Fruit fly (Drosophila melanogaster): ENCODE measurements around the gene Hsp27.

The Hsp27 gene

dm6 chr3L:9383345-9384075, at the start of gene Hsp27:
Hsp27 (plus strand) TSS chr3L:9384063.
- TF ChIP-seq Atf6 (GFP tag; IDR thresholded peaks at IDR 0.05): peak; percentile 97
- TF ChIP-seq nerfin-2 (GFP tag; IDR thresholded peaks at IDR 0.05; ENCODE audit: partially characterized antibody): peak; percentile 48; the same call in 1 of the 2 replicates
- TF ChIP-seq ERR (GFP tag; optimal IDR thresholded peaks at IDR 0.05): peak; percentile 89
- peak; percentile 99 for TF ChIP-seq CG30403 (GFP tag; optimal IDR thresholded peaks at IDR 0.05)
- peak; percentile 97 for TF ChIP-seq CG18764 (GFP tag; optimal IDR thresholded peaks at IDR 0.05)
- TF ChIP-seq CG8388 (GFP tag; optimal IDR thresholded peaks at IDR 0.05): peak; percentile 97
- TF ChIP-seq pb (GFP tag; optimal IDR thresholded peaks at IDR 0.05): peak; percentile 91
- peak; percentile 97 for TF ChIP-seq Hsf (GFP tag; optimal IDR thresholded peaks at IDR 0.05)
- TF ChIP-seq Opbp (GFP tag; IDR thresholded peaks at IDR 0.05; ENCODE audit: partially characterized antibody): 0 out of 3 replicates have a peak, but pooled peaks have one; percentile 50
- TF ChIP-seq Tbp (GFP tag; optimal IDR thresholded peaks at IDR 0.05): no peak
- peak; percentile 97 for TF ChIP-seq danr (GFP tag; IDR thresholded peaks at IDR 0.05)
- peak; percentile 94 for TF ChIP-seq MTF-1 (GFP tag; optimal IDR thresholded peaks at IDR 0.05; ENCODE audit: borderline replicate concordance)
- peak; percentile 99 for TF ChIP-seq Sox102F (GFP tag; optimal IDR thresholded peaks at IDR 0.05)
- TF ChIP-seq CG14710 (tag; optimal IDR thresholded peaks at IDR 0.05): peak; percentile 97
- TF ChIP-seq pum (GFP tag; optimal IDR thresholded peaks at IDR 0.05): peak; percentile 94
- TF ChIP-seq HLH4C (GFP tag; IDR thresholded peaks at IDR 0.05; ENCODE audit: partially characterized antibody): no peak
- TF ChIP-seq Hr39 (optimal IDR thresholded peaks at IDR 0.05): no peak
- peak; percentile 99 for TF ChIP-seq lmd (GFP tag; IDR thresholded peaks at IDR 0.05)
- peak; percentile 82 for TF ChIP-seq CkIIα-i1 (GFP tag; IDR thresholded peaks at IDR 0.05)
- peak; percentile 99 for TF ChIP-seq Rx (GFP tag; IDR thresholded peaks at IDR 0.05)
- peak; percentile 98 for TF ChIP-seq Blimp-1 (GFP tag; optimal IDR thresholded peaks at IDR 0.05)
- TF ChIP-seq pnt (GFP tag; optimal IDR thresholded peaks at IDR 0.05): peak; percentile 96
- peak; percentile 75 for TF ChIP-seq B-H2 (GFP tag; optimal IDR thresholded peaks at IDR 0.05)
- TF ChIP-seq fd3F (GFP tag; optimal IDR thresholded peaks at IDR 0.05): peak; percentile 94
- TF ChIP-seq tin (GFP tag; optimal IDR thresholded peaks at IDR 0.05): peak; percentile 98
- TF ChIP-seq Bgb (GFP tag; IDR thresholded peaks at IDR 0.05; ENCODE audit: partially characterized antibody): no peak
- TF ChIP-seq chn (GFP tag; optimal IDR thresholded peaks at IDR 0.05): peak; percentile 96
- TF ChIP-seq Side (GFP tag; optimal IDR thresholded peaks at IDR 0.05): peak; percentile 95
- TF ChIP-seq Neu2 (GFP tag; optimal IDR thresholded peaks at IDR 0.05; ENCODE audit: borderline replicate concordance): no peak
- TF ChIP-seq Antp (GFP tag; optimal IDR thresholded peaks at IDR 0.05): peak; percentile 93
- TF ChIP-seq CG9876 (GFP tag; optimal IDR thresholded peaks at IDR 0.05): peak; percentile 55
- peak; percentile 97 for TF ChIP-seq seq (GFP tag; IDR thresholded peaks at IDR 0.05)
- peak; percentile 76 for TF ChIP-seq p53 (GFP tag; optimal IDR thresholded peaks at IDR 0.05)
- peak; percentile 27 for TF ChIP-seq CG8478 (optimal IDR thresholded peaks at IDR 0.05)
- TF ChIP-seq CG3726 (GFP tag; IDR thresholded peaks at IDR 0.05): peak; percentile 98
- peak; percentile 93 for TF ChIP-seq Lhr (GFP tag; optimal IDR thresholded peaks at IDR 0.05)
- TF ChIP-seq bsh (GFP tag; optimal IDR thresholded peaks at IDR 0.05): peak; percentile 99 to 100
- peak; percentile 98 for TF ChIP-seq CG12391 (tag; optimal IDR thresholded peaks at IDR 0.05)
- TF ChIP-seq CG7271 (tag; optimal IDR thresholded peaks at IDR 0.05): peak; percentile 90
- peak; percentile 98 for TF ChIP-seq Ssrp (tag; optimal IDR thresholded peaks at IDR 0.05)
- peak; percentile 49 for TF ChIP-seq da (GFP tag; optimal IDR thresholded peaks at IDR 0.05)
- TF ChIP-seq CG14014 (GFP tag; IDR thresholded peaks at IDR 0.05): peak; percentile 96
- TF ChIP-seq pho (GFP tag; optimal IDR thresholded peaks at IDR 0.05): peak; percentile 84
- TF ChIP-seq dm (GFP tag; optimal IDR thresholded peaks at IDR 0.05): peak; percentile 62
- TF ChIP-seq br (optimal IDR thresholded peaks at IDR 0.05): no peak
- TF ChIP-seq CG1024 (GFP tag; IDR thresholded peaks at IDR 0.05): peak; percentile 94
- peak; percentile 98 for TF ChIP-seq CG18599 (GFP tag; optimal IDR thresholded peaks at IDR 0.05)
- peak; percentile 92 for TF ChIP-seq GATAe (GFP tag; conservative IDR thresholded peaks at IDR 0.05)
- TF ChIP-seq CG5953 (GFP tag; IDR thresholded peaks at IDR 0.05): peak; percentile 97
- peak; percentile 95 for TF ChIP-seq Ravus (GFP tag; IDR thresholded peaks at IDR 0.05)
